Worm (Caenorhabditis elegans): ENCODE results near the gene C07A4.2.

DNA sequence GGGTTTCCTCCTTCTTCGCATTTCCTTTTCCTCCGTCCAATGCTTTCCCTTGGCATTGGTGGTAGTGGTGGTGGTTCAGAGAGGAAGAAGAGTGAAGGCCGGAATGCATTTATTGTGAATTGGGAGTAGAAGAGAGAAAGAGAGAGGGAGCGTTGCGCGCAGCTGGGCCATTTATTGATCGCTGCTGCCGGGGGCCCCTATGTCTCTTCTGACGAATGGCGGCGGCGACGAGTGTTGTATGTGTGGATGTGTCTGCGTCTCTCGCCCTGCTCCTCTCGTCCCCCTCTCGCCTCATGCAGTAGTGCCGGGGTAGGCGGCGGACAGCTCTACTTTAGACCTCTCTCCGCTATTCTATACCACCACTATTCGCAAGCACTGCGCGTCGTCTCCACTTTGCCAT is 25.4 kb upstream of the C07A4.2 start, which contains the start of gene unc-115:
- TF ChIP-seq ama-1 (optimal IDR thresholded peaks at IDR 0.05): no peak
- no peak for TF ChIP-seq tra-4 (tag; optimal IDR thresholded peaks at IDR 0.05)
- TF ChIP-seq ets-7 (tag; optimal IDR thresholded peaks at IDR 0.05): no peak
- TF ChIP-seq aly-1 (tag; optimal IDR thresholded peaks at IDR 0.05): peak; percentile 75
- TF ChIP-seq ceh-13 (GFP tag; optimal IDR thresholded peaks at IDR 0.05): no peak
- TF ChIP-seq B0310.2 (tag; optimal IDR thresholded peaks at IDR 0.05): peak; percentile 6
- TF ChIP-seq flt-1 (GFP tag; IDR thresholded peaks at IDR 0.05): no peak
- peak; percentile 93 for TF ChIP-seq hmg-4 (GFP tag; optimal IDR thresholded peaks at IDR 0.05)
- no peak for TF ChIP-seq hnd-1 (tag; optimal IDR thresholded peaks at IDR 0.05)
- TF ChIP-seq sea-1 (GFP tag; conservative IDR thresholded peaks at IDR 0.05): 0 out of 2 replicates have a peak, but pooled peaks have one; percentile 26
- no peak for TF ChIP-seq hmbx-1 (tag; optimal IDR thresholded peaks at IDR 0.05)
- peak; percentile 82 for TF ChIP-seq F13C5.2 (tag; optimal IDR thresholded peaks at IDR 0.05)
- TF ChIP-seq pes-1 (GFP tag; IDR thresholded peaks at IDR 0.05): no peak
